Fruit fly (Drosophila melanogaster) Kc167 (cell line): ENCODE data around the gene CG11696.

Experiments used
- Myc ChIP-seq: fragments of >200 bp; optimal IDR thresholded peaks from 2 replicates; lab custom pipeline; 2017; ENCODE audit warnings: missing external identifiers
- Sin3A ChIP-seq: fragments of >200 bp; optimal IDR thresholded peaks from 2 replicates; lab custom pipeline; 2018; ENCODE audit warnings: missing external identifiers
- h ChIP-seq: fragments of >200 bp; optimal IDR thresholded peaks from 3 replicates; lab custom pipeline; 2018; ENCODE audit warnings: missing external identifiers
- insv ChIP-seq: fragments of >200 bp; optimal IDR thresholded peaks from 3 replicates; lab custom pipeline; 2018; ENCODE audit warnings: missing external identifiers
- psq ChIP-seq: fragments of >200 bp; optimal IDR thresholded peaks from 2 replicates; lab custom pipeline; 2017; ENCODE audit warnings: missing external identifiers
- ttk ChIP-seq: sonication (Bioruptor generic); optimal IDR thresholded peaks from 2 replicates; lab custom pipeline; 2017; ENCODE audit warnings: missing external identifiers

The CG11696 gene

dm6 chrX:11573529-11573928 is at the start of gene CG11696:
TSS of gene CG11696 (plus strand) at chrX:11573731.
- no peak for TF ChIP-seq h (lab: Kevin White, UChicago)
- no peak for TF ChIP-seq Sin3A (lab: Kevin White, UChicago)
- TF ChIP-seq ttk (lab: Kevin White, UChicago), result no peak
- no peak for TF ChIP-seq Myc (lab: Kevin White, UChicago)
- no peak for TF ChIP-seq insv (lab: Kevin White, UChicago)
- TF ChIP-seq psq (lab: Kevin White, UChicago), result no peak

- no peak for TF ChIP-seq psq (lab: Kevin White, UChicago)
- TF ChIP-seq Myc (lab: Kevin White, UChicago), result no peak
- no peak for TF ChIP-seq h (lab: Kevin White, UChicago)
- TF ChIP-seq Sin3A (lab: Kevin White, UChicago), result no peak
- TF ChIP-seq insv (lab: Kevin White, UChicago), result no peak
- TF ChIP-seq ttk (lab: Kevin White, UChicago), result no peak
Observed at dm6 chrX:11523921-11524320, 49.6 kb upstream of the CG11696 start.

DNA sequence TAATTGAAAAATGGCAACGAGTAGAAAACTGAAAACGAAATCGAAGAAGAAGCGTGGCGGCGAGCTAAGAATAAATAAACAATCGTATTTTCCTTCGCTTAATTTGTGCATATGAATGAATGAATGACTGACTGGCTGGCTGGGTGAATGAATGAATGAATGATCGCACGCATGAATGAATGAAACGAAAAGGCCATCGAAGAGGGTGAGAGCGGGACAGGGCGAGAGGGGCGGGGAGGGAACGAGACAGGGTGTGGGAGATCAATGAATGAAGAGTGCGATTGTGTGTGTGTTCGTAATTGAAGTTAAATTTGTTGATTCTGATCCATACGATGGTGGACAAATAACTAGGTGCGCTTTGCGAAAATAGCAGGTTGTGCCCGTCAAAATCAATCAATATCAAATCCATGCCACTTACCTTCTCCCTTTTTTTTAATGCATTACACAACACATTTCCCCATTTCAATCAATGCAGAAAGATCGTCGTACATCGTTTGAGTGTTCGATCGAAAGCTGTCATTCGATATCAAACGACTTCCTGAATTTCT is 46.4 kb upstream of the CG11696 start:
- TF ChIP-seq psq (lab: Kevin White, UChicago), result no peak
- TF ChIP-seq insv (lab: Kevin White, UChicago), result no peak

- TF ChIP-seq h (lab: Kevin White, UChicago) (no peak), Sin3A (lab: Kevin White, UChicago) (no peak), Myc (lab: Kevin White, UChicago) (no peak), ttk (lab: Kevin White, UChicago) (no peak), psq (lab: Kevin White, UChicago) (no peak), insv (lab: Kevin White, UChicago) (no peak)
Observed at dm6 chrX:11528026-11528702, 45.4 kb upstream of the CG11696 start.

dm6 chrX:11531245-11531644 is 42.3 kb upstream of the CG11696 start:
- TF ChIP-seq ttk (lab: Kevin White, UChicago) (no peak), psq (lab: Kevin White, UChicago) (no peak), Sin3A (lab: Kevin White, UChicago) (no peak), h (lab: Kevin White, UChicago) (no peak), insv (lab: Kevin White, UChicago) (no peak), Myc (lab: Kevin White, UChicago) (no peak)

DNA sequence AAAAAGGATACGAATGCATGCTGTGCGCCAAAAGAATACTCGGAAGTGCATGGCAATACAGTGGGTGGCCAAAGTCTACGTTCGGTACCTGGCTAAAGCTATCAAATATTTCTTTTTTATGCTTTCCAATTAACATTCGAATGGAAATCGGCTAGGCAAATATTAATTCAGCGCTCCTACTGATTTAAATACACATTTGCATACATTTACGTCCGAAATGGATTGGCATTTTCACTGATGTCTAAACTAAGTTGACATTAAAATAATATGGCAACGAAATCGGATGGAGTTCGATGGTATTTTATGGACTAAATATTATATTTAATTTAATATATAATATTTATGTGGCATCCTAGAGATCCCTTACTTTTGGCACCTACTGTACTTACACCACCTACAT is 31.0 kb upstream of the CG11696 start:
- TF ChIP-seq insv (lab: Kevin White, UChicago) (no peak), h (lab: Kevin White, UChicago) (no peak), Sin3A (lab: Kevin White, UChicago) (no peak)

DNA sequence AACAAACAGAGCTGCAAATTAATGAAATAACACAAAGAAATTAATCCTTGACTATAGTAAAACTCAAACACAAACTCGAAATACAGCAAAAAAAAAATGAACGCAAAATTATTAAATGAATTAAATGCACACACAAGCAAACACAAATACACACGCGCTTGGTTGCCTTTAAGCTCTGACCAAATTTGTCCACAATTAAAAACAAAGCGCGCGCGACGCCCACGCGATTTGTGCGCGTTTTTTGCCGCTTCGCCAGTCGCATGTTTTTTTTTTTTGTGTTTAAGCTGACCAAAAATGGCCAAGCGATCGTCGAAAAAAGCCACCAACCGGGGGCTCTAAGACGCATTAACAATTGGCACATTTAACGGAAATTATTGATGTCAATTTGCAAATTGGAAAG is 30.2 kb upstream of the CG11696 start:
- TF ChIP-seq Myc (lab: Kevin White, UChicago) (no peak), Sin3A (lab: Kevin White, UChicago) (no peak), ttk (lab: Kevin White, UChicago) (no peak), h (lab: Kevin White, UChicago) (no peak), psq (lab: Kevin White, UChicago) (no peak), insv (lab: Kevin White, UChicago) (no peak)

DNA sequence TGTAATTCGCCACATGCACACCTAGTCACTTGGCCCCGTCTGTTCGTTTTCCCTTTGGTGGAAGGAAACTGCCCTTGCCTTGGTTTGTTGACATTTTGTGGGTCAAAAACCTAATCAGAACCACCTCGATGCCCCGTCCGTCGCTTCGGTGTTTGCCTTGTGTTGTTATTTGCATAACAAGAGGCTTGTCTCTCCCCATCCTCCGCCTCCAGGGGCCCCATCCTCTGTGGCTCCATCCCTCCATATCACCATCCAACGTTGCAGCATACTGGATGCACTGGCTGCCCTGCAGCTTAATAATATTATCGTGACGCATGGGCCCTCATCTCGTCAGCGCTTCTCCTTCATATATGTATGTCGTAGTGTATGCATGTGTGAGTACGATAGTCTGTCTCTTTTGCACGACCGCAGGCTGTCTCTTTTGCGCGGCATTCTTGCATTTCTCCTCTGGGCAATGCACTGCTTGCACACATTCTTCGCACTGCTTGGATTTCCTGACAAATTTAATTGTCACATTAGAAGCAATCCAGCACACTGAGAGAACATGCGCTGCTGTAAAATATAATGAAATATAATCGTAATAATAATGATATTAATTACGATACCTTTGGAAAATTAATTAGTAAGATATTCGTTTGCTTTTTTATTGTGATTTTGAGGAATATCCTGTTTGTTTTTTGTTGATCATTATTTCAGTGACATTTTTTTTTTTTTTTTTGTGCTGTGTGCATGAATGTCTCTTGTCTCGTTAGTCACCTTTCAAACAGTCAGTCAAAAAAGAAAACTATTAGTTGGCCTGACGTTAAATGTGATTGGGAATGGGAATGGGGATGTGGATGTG is 29.2 kb upstream of the CG11696 start:
- no peak for TF ChIP-seq Myc (lab: Kevin White, UChicago)
- TF ChIP-seq psq (lab: Kevin White, UChicago), result no peak
- no peak for TF ChIP-seq ttk (lab: Kevin White, UChicago)
- no peak for TF ChIP-seq insv (lab: Kevin White, UChicago)
- no peak for TF ChIP-seq h (lab: Kevin White, UChicago)
- no peak for TF ChIP-seq Sin3A (lab: Kevin White, UChicago)

dm6 chrX:11544951-11545426 is 28.5 kb upstream of the CG11696 start:
- TF ChIP-seq insv (lab: Kevin White, UChicago), result no peak
- TF ChIP-seq Myc (lab: Kevin White, UChicago), result no peak
- no peak for TF ChIP-seq ttk (lab: Kevin White, UChicago)

dm6 chrX:11546941-11547340 is 26.6 kb upstream of the CG11696 start:
- no peak for TF ChIP-seq ttk (lab: Kevin White, UChicago)
- TF ChIP-seq psq (lab: Kevin White, UChicago), result no peak
- no peak for TF ChIP-seq h (lab: Kevin White, UChicago)
- TF ChIP-seq Sin3A (lab: Kevin White, UChicago), result no peak
- TF ChIP-seq Myc (lab: Kevin White, UChicago), result no peak
- no peak for TF ChIP-seq insv (lab: Kevin White, UChicago)

- TF ChIP-seq ttk (lab: Kevin White, UChicago) (no peak), Myc (lab: Kevin White, UChicago) (no peak), Sin3A (lab: Kevin White, UChicago) (no peak)
Observed at dm6 chrX:11548701-11549100, 24.8 kb upstream of the CG11696 start.
